Worm (Caenorhabditis elegans): ENCODE results near the gene F54D1.1.

ce11 chrIV:11287511-11287910 is 25.9 kb downstream of the F54D1.1 start, which contains the start of gene F54D1.6:
- no peak for TF ChIP-seq ama-1 (optimal IDR thresholded peaks at IDR 0.05)
- TF ChIP-seq flt-1 (GFP tag; IDR thresholded peaks at IDR 0.05): no peak
- no peak for TF ChIP-seq aly-1 (tag; optimal IDR thresholded peaks at IDR 0.05)
- no peak for TF ChIP-seq F13C5.2 (tag; optimal IDR thresholded peaks at IDR 0.05)
- TF ChIP-seq ceh-13 (GFP tag; optimal IDR thresholded peaks at IDR 0.05): no peak
- TF ChIP-seq tbx-37 (GFP tag; conservative IDR thresholded peaks at IDR 0.05): no peak
- no peak for TF ChIP-seq hmg-4 (GFP tag; optimal IDR thresholded peaks at IDR 0.05)
- no peak for TF ChIP-seq tbx-11 (GFP tag; IDR thresholded peaks at IDR 0.05)
- TF ChIP-seq hnd-1 (tag; optimal IDR thresholded peaks at IDR 0.05): no peak
- TF ChIP-seq scrt-1 (GFP tag; IDR thresholded peaks at IDR 0.05): no peak
- TF ChIP-seq hmbx-1 (tag; optimal IDR thresholded peaks at IDR 0.05): no peak
- TF ChIP-seq pes-1 (GFP tag; IDR thresholded peaks at IDR 0.05): no peak
- no peak for TF ChIP-seq tra-4 (tag; optimal IDR thresholded peaks at IDR 0.05)
- no peak for TF ChIP-seq ets-7 (tag; optimal IDR thresholded peaks at IDR 0.05)

All from whole organism, early embryonic.